Fruit fly (Drosophila melanogaster) whole organism, wandering third instar larva: ENCODE data around the gene CG9072.

ENCODE experiments used
- Dif ChIP-seq: fragments of 200-275, 200-300 bp; sonication (Bioruptor generic); optimal IDR thresholded peaks from 2 replicates; lab custom pipeline; 2018; ENCODE audit warnings: missing biosample characterization, missing genetic modification characterization; ENCODE audit not compliant: partially characterized antibody
- Hr78 ChIP-seq: fragments of >200 bp; optimal IDR thresholded peaks from 2 replicates; lab custom pipeline; 2017; ENCODE audit warnings: missing biosample characterization, missing genetic modification characterization
- Jra ChIP-seq: sonication (Bioruptor generic); optimal IDR thresholded peaks from 2 replicates; lab custom pipeline; 2016; ENCODE audit warnings: missing biosample characterization, missing genetic modification characterization
- brk ChIP-seq: fragments of 200-800 bp; sonication (Bioruptor generic); optimal IDR thresholded peaks from 2 replicates; lab custom pipeline; 2016; ENCODE audit warnings: missing biosample characterization, mild to moderate bottlenecking, missing genetic modification characterization
- h ChIP-seq: fragments of 200-800 bp; sonication (Bioruptor generic); optimal IDR thresholded peaks from 3 replicates; lab custom pipeline; 2016; ENCODE audit warnings: missing biosample characterization, mild to moderate bottlenecking, missing genetic modification characterization
- lola ChIP-seq: fragments of >200 bp; optimal IDR thresholded peaks from 2 replicates; lab custom pipeline; 2017; ENCODE audit warnings: missing biosample characterization, missing genetic modification characterization
- pan ChIP-seq: fragments of >200 bp; optimal IDR thresholded peaks from 2 replicates; lab custom pipeline; 2017
- psq ChIP-seq: fragments of 200-800 bp; sonication (Bioruptor generic); optimal IDR thresholded peaks from 3 replicates; lab custom pipeline; 2017; ENCODE audit warnings: missing biosample characterization, mild to moderate bottlenecking, missing genetic modification characterization, moderate library complexity
- sv ChIP-seq: fragments of 200-800 bp; sonication (Bioruptor generic); optimal IDR thresholded peaks from 3 replicates; lab custom pipeline; 2016; ENCODE audit warnings: missing biosample characterization, missing genetic modification characterization
- usp ChIP-seq: fragments of >200 bp; optimal IDR thresholded peaks from 2 replicates; lab custom pipeline; 2017; ENCODE audit warnings: missing biosample characterization, missing genetic modification characterization

DNA sequence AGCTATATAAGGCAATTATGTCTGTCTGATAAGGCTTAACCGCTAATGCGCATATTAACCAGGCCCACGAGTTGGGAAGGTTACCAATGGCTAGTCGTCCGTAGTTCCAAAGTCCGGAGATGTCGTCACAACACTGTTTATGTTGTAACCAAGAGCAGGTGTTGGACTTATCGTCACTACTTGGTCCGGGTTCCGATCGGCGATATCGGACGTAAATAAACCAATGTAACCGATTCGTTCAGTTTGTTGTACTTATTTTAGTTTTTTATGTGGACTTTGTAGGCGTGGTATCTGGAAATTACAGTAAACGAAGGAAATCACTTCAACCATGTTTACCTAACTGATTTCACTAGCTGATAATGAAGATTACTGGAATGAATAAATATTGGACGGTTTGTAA lies 17.4 kb downstream of the CG9072 start:
- TF ChIP-seq pan (no peak), Jra (GFP tag; lab: Kevin White, UChicago) (no peak), Dif (GFP tag; lab: Kevin White, UChicago) (no peak), brk (no peak), Hr78 (GFP tag; lab: Kevin White, UChicago) (no peak), h (GFP tag; lab: Kevin White, UChicago) (no peak), sv (no peak), lola (GFP tag; lab: Kevin White, UChicago) (no peak), psq (GFP tag; lab: Kevin White, UChicago) (no peak), usp (GFP tag; lab: Kevin White, UChicago) (no peak)
